Worm (Caenorhabditis elegans) whole organism, mixed stage, embryonic: ENCODE measurements around the gene F18C5.5.
A peak's percentile ranks its signal among the peaks of the same experiment; 100 is the strongest.

Experiments
- lin-13 ChIP-seq: fragments of 150-350 bp; optimal IDR thresholded peaks from 2 replicates; lab custom pipeline; 2014; ENCODE audit warnings: missing biosample characterization, missing genetic modification characterization
- mab-5 ChIP-seq: fragments of 150-350 bp; optimal IDR thresholded peaks from 2 replicates; lab custom pipeline; 2014; ENCODE audit warnings: missing biosample characterization, missing genetic modification characterization
- nhr-28 ChIP-seq: fragments of 150-350 bp; optimal IDR thresholded peaks from 2 replicates; lab custom pipeline; 2014; ENCODE audit warnings: missing biosample characterization, missing genetic modification characterization
- snpc-4 ChIP-seq: fragments of 150-350 bp; optimal IDR thresholded peaks from 2 replicates; lab custom pipeline; 2014; ENCODE audit warnings: missing biosample characterization, missing genetic modification characterization
- unc-120 ChIP-seq: sonication (generic microtip); optimal IDR thresholded peaks from 2 replicates; lab custom pipeline; 2017; ENCODE audit warnings: missing genetic modification characterization, missing compliant biosample characterization; ENCODE audit not compliant: poor library complexity, severe bottlenecking

- TF ChIP-seq unc-120: peak; percentile 67
- no peak for TF ChIP-seq nhr-28 (tag; lab: Kevin White, UChicago)
- no peak for TF ChIP-seq mab-5 (tag; lab: Kevin White, UChicago)
- TF ChIP-seq lin-13 (tag; lab: Kevin White, UChicago): no peak
- no peak for TF ChIP-seq snpc-4
Measured at ce11 chrII:6609315-6609842, 42.9 kb upstream of the F18C5.5 start, which contains the start of gene epg-5.
